Fruit fly (Drosophila melanogaster): ENCODE measurements around the gene CG12817.

CG12817 gene

DNA sequence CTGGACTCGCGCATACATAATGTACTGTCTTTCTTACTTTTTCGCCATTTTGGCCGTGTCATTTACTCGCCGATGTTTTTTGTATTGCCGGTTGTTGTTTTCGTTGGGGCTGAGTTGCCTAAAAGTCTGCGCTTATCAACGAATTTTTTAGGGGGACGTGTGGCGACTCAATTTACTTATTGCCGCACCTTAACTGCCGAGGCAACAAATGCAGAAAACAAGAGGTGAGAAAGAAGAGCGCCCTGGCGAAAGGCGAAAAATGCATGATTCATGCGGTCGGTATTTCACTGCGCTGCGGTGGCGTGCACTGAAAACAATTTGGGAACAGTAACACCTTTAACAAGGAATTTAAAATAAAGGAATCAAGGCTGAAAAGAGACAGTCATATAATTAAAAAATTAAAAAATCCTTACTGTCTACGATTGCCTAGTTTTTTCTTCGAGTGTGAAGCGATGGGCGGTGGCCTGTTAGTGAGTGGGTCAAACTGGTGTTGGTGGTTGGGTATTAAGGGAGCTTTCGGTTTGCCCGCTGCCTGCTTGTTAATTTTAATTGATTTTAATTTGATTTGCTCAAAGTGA lies 44.4 kb upstream of the CG12817 start (continued):
- TF ChIP-seq Hand (GFP tag; optimal IDR thresholded peaks at IDR 0.05) (no peak), CG14965 (GFP tag; optimal IDR thresholded peaks at IDR 0.05; ENCODE audit: borderline replicate concordance) (peak; percentile 10), CG17802 (tag; optimal IDR thresholded peaks at IDR 0.05) (peak; percentile 2), CG14860 (GFP tag; IDR thresholded peaks at IDR 0.05; ENCODE audit: partially characterized antibody) (no peak), gem (tag; optimal IDR thresholded peaks at IDR 0.05) (peak; percentile 79), dati (GFP tag; IDR thresholded peaks at IDR 0.05) (peak; percentile 60; the same call in 1 of the 2 replicates), Doc3 (GFP tag; IDR thresholded peaks at IDR 0.05; ENCODE audit: partially characterized antibody) (no peak), Fer3 (tag; optimal IDR thresholded peaks at IDR 0.05) (peak; percentile 74), CG10654 (GFP tag; optimal IDR thresholded peaks at IDR 0.05) (peak; percentile 30), vnd (GFP tag; IDR thresholded peaks at IDR 0.05; ENCODE audit: partially characterized antibody) (no peak), CG4707 (GFP tag; optimal IDR thresholded peaks at IDR 0.05) (peak; percentile 39), Ada2b (GFP tag; IDR thresholded peaks at IDR 0.05) (peak; percentile 77), slbo (GFP tag; IDR thresholded peaks at IDR 0.05) (peak; percentile 87), CG9215 (GFP tag; IDR thresholded peaks at IDR 0.05) (peak; percentile 50), bigmax (GFP tag; optimal IDR thresholded peaks at IDR 0.05) (no peak), CTCF (GFP tag; optimal IDR thresholded peaks at IDR 0.05) (no peak), gcm (GFP tag; optimal IDR thresholded peaks at IDR 0.05) (peak; percentile 18), CG2120 (GFP tag; optimal IDR thresholded peaks at IDR 0.05) (peak; percentile 61), Neu2 (GFP tag; optimal IDR thresholded peaks at IDR 0.05; ENCODE audit: borderline replicate concordance) (no peak), Oli (tag; optimal IDR thresholded peaks at IDR 0.05) (peak; percentile 63), CG7839 (tag; optimal IDR thresholded peaks at IDR 0.05) (peak; percentile 75), Kr (GFP tag; optimal IDR thresholded peaks at IDR 0.05) (no peak), CG6683 (GFP tag; optimal IDR thresholded peaks at IDR 0.05) (no peak), CG12155 (GFP tag; optimal IDR thresholded peaks at IDR 0.05) (peak; percentile 44), trh (GFP tag; optimal IDR thresholded peaks at IDR 0.05) (no peak), Sox102F (GFP tag; optimal IDR thresholded peaks at IDR 0.05) (peak; percentile 82), unpg (GFP tag; optimal IDR thresholded peaks at IDR 0.05) (peak; percentile 75), CG1832 (GFP tag; optimal IDR thresholded peaks at IDR 0.05) (no peak), Eip74EF (GFP tag; optimal IDR thresholded peaks at IDR 0.05) (no peak), Fer2 (tag; optimal IDR thresholded peaks at IDR 0.05) (no peak), Spps (tag; optimal IDR thresholded peaks at IDR 0.05) (no peak), Rfx (GFP tag; IDR thresholded peaks at IDR 0.05) (peak; percentile 82), CG9727 (GFP tag; optimal IDR thresholded peaks at IDR 0.05) (no peak), CG15073 (GFP tag; optimal IDR thresholded peaks at IDR 0.05) (no peak), CG2678 (tag; optimal IDR thresholded peaks at IDR 0.05) (peak; percentile 71), CG10366 (GFP tag; IDR thresholded peaks at IDR 0.05) (peak; percentile 85), pita (GFP tag; optimal IDR thresholded peaks at IDR 0.05) (no peak), cas (GFP tag; IDR thresholded peaks at IDR 0.05) (0 out of 2 replicates have a peak, but pooled peaks have one; percentile 23), D19A (tag; optimal IDR thresholded peaks at IDR 0.05) (peak; percentile 21), CG17612 (GFP tag; IDR thresholded peaks at IDR 0.05) (0 out of 2 replicates have a peak, but pooled peaks have one; percentile 9), cwo (GFP tag; optimal IDR thresholded peaks at IDR 0.05) (peak; percentile 32), CG3995 (GFP tag; optimal IDR thresholded peaks at IDR 0.05) (peak; percentile 12), CG11504 (tag; optimal IDR thresholded peaks at IDR 0.05) (peak; percentile 78), CG3407 (GFP tag; optimal IDR thresholded peaks at IDR 0.05) (peak; percentile 46), CG1602 (GFP tag; optimal IDR thresholded peaks at IDR 0.05) (peak; percentile 24), CG7987 (GFP tag; optimal IDR thresholded peaks at IDR 0.05) (no peak), Dad (GFP tag; optimal IDR thresholded peaks at IDR 0.05) (peak; percentile 48), Stat92E (GFP tag; optimal IDR thresholded peaks at IDR 0.05) (no peak), CG12769 (tag; optimal IDR thresholded peaks at IDR 0.05) (peak; percentile 63)
